Worm (Caenorhabditis elegans): ENCODE data around the gene ccdc-55.

Gene ccdc-55

DNA sequence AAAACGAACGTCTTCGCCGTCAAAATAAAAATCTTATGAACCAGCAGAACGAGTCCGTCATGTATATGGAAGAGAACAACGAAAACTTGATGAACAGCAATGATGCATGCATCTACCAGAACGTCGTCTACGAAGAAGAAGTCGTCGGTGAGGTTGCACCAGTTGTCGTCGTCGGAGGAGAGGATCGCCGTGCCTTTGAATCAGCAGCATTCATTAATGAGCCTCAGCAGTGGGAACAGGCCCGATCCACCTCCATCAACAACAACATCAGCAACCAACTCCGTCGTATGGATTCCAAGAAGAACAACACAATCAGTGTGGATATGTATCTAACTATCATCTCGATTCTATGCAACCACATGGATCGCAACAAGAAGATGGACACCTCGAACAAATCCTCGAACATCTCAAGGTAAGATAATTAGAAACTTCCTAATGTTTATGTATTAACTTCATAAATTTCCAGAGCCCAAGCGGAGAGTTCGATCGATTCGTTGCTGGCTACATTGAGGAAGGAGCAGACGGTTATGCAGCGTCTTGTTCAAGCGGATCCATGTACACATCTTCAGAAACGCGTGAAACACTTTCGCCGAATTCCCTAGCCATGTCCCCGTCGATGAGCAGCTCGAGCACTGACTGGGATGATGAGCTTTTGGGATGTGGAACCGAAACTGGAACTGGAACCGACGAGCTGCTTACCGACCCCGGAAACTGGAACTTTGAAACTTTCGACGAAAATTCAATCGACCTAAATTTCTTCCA lies 26.0 kb upstream of the ccdc-55 start (continued):
- TF ChIP-seq ztf-6 (GFP tag; IDR thresholded peaks at IDR 0.05) (no peak), attf-5 (GFP tag; optimal IDR thresholded peaks at IDR 0.05) (no peak), F57C9.4 (tag; optimal IDR thresholded peaks at IDR 0.05) (no peak)

ce11 chrIII:4193659-4194103 lies 25.1 kb upstream of the ccdc-55 start, which contains the start of gene xbp-1:
Gene xbp-1, plus strand, starts transcription at chrIII:4193809.
- TF ChIP-seq ceh-91 (GFP tag; IDR thresholded peaks at IDR 0.05), result no peak
- TF ChIP-seq ztf-6 (GFP tag; IDR thresholded peaks at IDR 0.05), result peak; percentile 32; the same call in 1 of the 2 replicates
- peak; percentile 38 for TF ChIP-seq gei-17 (GFP tag; optimal IDR thresholded peaks at IDR 0.05)
- TF ChIP-seq ceh-79 (tag; optimal IDR thresholded peaks at IDR 0.05), result no peak
- TF ChIP-seq athp-1 (tag; optimal IDR thresholded peaks at IDR 0.05), result peak; percentile 41
- peak; percentile 64 for TF ChIP-seq ztf-18 (tag; optimal IDR thresholded peaks at IDR 0.05)
- TF ChIP-seq Y53G8AR.9 (GFP tag; conservative IDR thresholded peaks at IDR 0.05), result 0 out of 2 replicates have a peak, but pooled peaks have one; percentile 56
- TF ChIP-seq attf-5 (GFP tag; optimal IDR thresholded peaks at IDR 0.05), result peak; percentile 98
- peak; percentile 84 for TF ChIP-seq lin-40 (tag; optimal IDR thresholded peaks at IDR 0.05)
- TF ChIP-seq nhr-120 (GFP tag; IDR thresholded peaks at IDR 0.05), result no peak
- no peak for TF ChIP-seq cebp-2 (GFP tag; IDR thresholded peaks at IDR 0.05)
- TF ChIP-seq lin-54 (GFP tag; optimal IDR thresholded peaks at IDR 0.05), result peak; percentile 67
- TF ChIP-seq snpc-3.4 (tag; optimal IDR thresholded peaks at IDR 0.05), result no peak
- peak; percentile 62 for TF ChIP-seq C06A6.2 (GFP tag; conservative IDR thresholded peaks at IDR 0.05)
- peak; percentile 78 for TF ChIP-seq tlf-1 (GFP tag; optimal IDR thresholded peaks at IDR 0.05)
- TF ChIP-seq lsl-1 (GFP tag; optimal IDR thresholded peaks at IDR 0.05), result peak; percentile 23
- TF ChIP-seq unc-130 (GFP tag; optimal IDR thresholded peaks at IDR 0.05), result no peak
- TF ChIP-seq dox-1 (GFP tag; IDR thresholded peaks at IDR 0.05), result peak; percentile 92
- TF ChIP-seq ccch-3 (GFP tag; optimal IDR thresholded peaks at IDR 0.05), result no peak
- peak; percentile 94 for TF ChIP-seq pha-4 (tag; optimal IDR thresholded peaks at IDR 0.05)
- no peak for TF ChIP-seq snpc-4 (GFP tag; optimal IDR thresholded peaks at IDR 0.05)
- TF ChIP-seq snpc-4 (tag; optimal IDR thresholded peaks at IDR 0.05), result peak; percentile 52 to 71 (median 56)
- TF ChIP-seq lin-35 (GFP tag; optimal IDR thresholded peaks at IDR 0.05), result peak in 1 of 3 experiments; percentile 48
- 0 out of 2 replicates have a peak, but pooled peaks have one; percentile 23 for TF ChIP-seq egl-18 (GFP tag; IDR thresholded peaks at IDR 0.05)
- TF ChIP-seq fkh-3 (tag; optimal IDR thresholded peaks at IDR 0.05), result no peak
- TF ChIP-seq madf-10 (tag; optimal IDR thresholded peaks at IDR 0.05), result peak; percentile 91
- TF ChIP-seq B0035.1 (tag; optimal IDR thresholded peaks at IDR 0.05), result peak; percentile 3
- peak; percentile 99 for TF ChIP-seq let-607 (tag; optimal IDR thresholded peaks at IDR 0.05)
- no peak for TF ChIP-seq T26A5.8 (tag; optimal IDR thresholded peaks at IDR 0.05)
- TF ChIP-seq D2030.7 (GFP tag; IDR thresholded peaks at IDR 0.05), result no peak
- TF ChIP-seq F57C9.4 (tag; optimal IDR thresholded peaks at IDR 0.05), result no peak
- no peak for TF ChIP-seq F55B11.4 (tag; optimal IDR thresholded peaks at IDR 0.05; ENCODE audit: borderline replicate concordance, insufficient read depth)
- peak; percentile 76 for TF ChIP-seq unc-62 (GFP tag; optimal IDR thresholded peaks at IDR 0.05)
- no peak for TF ChIP-seq ztf-25 (GFP tag; IDR thresholded peaks at IDR 0.05)
- TF ChIP-seq madf-8 (GFP tag; conservative IDR thresholded peaks at IDR 0.05), result no peak
- no peak for TF ChIP-seq nhr-27 (tag; optimal IDR thresholded peaks at IDR 0.05)
- no peak; the same call in 1 of the 2 replicates for TF ChIP-seq K11D2.4 (GFP tag; IDR thresholded peaks at IDR 0.05)
- peak; percentile 31 for TF ChIP-seq F23B12.7 (tag; optimal IDR thresholded peaks at IDR 0.05; ENCODE audit: insufficient read depth)
- no peak for TF ChIP-seq F57A8.1 (GFP tag; optimal IDR thresholded peaks at IDR 0.05)
- peak; percentile 89 for TF ChIP-seq K12H6.12 (tag; optimal IDR thresholded peaks at IDR 0.05)
- TF ChIP-seq hmg-1.2 (GFP tag; IDR thresholded peaks at IDR 0.05), result peak; percentile 68; the same call in 1 of the 2 replicates
- peak; percentile 100 for TF ChIP-seq cebp-1 (GFP tag; IDR thresholded peaks at IDR 0.05)
- peak; percentile 100 for TF ChIP-seq cebp-1 (tag; optimal IDR thresholded peaks at IDR 0.05)
- no peak for TF ChIP-seq ztf-28 (GFP tag; IDR thresholded peaks at IDR 0.05)

All from whole organism, young adult.